Worm (Caenorhabditis elegans) whole organism, L3 larva: ENCODE results near the gene fbxa-181.

Experiments used
- lin-15B ChIP-seq: fragments of 150-350 bp; optimal IDR thresholded peaks from 2 replicates; lab custom pipeline; 2014; ENCODE audit warnings: missing biosample characterization, missing genetic modification characterization
- lsy-12 ChIP-seq: sonication (generic microtip); optimal IDR thresholded peaks from 2 replicates; lab custom pipeline; 2016; ENCODE audit warnings: mild to moderate bottlenecking, missing genetic modification characterization, missing compliant biosample characterization
- nfya-1 ChIP-seq: sonication (generic microtip); optimal IDR thresholded peaks from 2 replicates; lab custom pipeline; 2017; ENCODE audit warnings: missing genetic modification characterization, mild to moderate bottlenecking, missing compliant biosample characterization, antibody characterized with exemption, moderate library complexity; ENCODE audit not compliant: insufficient read depth
- nhr-11 ChIP-seq: fragments of 150-350 bp; optimal IDR thresholded peaks from 2 replicates; lab custom pipeline; 2014; ENCODE audit warnings: missing biosample characterization, missing genetic modification characterization
- nhr-43 ChIP-seq: sonication (generic microtip); optimal IDR thresholded peaks from 2 replicates; lab custom pipeline; 2016; ENCODE audit warnings: mild to moderate bottlenecking, missing genetic modification characterization, missing compliant biosample characterization; ENCODE audit not compliant: poor library complexity, severe bottlenecking
- pqm-1 ChIP-seq: fragments of 150-350 bp; optimal IDR thresholded peaks from 2 replicates; lab custom pipeline; 2017; ENCODE audit warnings: missing biosample characterization, missing genetic modification characterization, inconsistent platforms
- sea-2 ChIP-seq: fragments of 150-350 bp; sonication (generic microtip); optimal IDR thresholded peaks from 4 replicates; lab custom pipeline; 2014; ENCODE audit warnings: missing biosample characterization, missing genetic modification reagents, missing genetic modification characterization

DNA sequence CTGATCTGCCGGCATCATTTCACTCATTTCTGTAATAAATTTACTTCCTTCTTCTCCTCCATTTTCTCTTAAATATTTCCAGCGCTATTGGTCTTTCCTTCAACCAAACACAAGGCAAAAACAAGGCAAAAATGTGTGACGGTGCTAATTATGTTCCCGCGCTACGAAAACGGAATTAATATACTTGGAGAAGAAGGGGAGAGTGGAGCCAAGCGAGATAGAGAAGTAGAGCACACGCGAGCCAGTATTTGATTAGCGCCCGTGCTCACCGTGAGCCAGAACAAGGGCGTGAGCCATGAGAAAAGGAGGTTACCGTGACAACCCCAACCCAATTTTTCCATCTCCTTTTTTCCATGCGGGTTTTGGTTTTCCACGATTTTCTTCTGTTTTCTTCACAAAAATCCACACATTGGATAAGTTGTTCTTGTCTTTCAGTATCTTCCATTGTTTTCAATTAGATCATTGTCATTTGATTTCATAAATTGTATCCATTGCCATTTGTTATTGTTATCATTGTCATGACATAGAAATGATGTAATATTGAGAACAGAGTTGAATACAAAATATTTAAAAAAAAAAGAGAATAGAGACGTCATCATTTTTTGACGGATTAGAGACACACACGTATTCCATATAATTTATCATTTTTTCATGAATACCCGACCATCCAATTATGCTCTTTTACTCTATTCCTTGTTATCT lies 36.9 kb downstream of the fbxa-181 start, which contains the start of gene F20G2.6:
- no peak for TF ChIP-seq nhr-11 (tag; lab: Kevin White, UChicago)
- TF ChIP-seq lin-15B, result no peak
- no peak for TF ChIP-seq lsy-12 (tag; lab: Kevin White, UChicago)
- TF ChIP-seq nhr-43, result no peak
- TF ChIP-seq nfya-1, result no peak
- TF ChIP-seq pqm-1, result no peak
- TF ChIP-seq sea-2 (GFP tag; lab: Kevin White, UChicago), result no peak
